Worm (Caenorhabditis elegans): ENCODE measurements around the gene F32D8.2.

The F32D8.2 gene

ce11 chrV:10909071-10909470 is 25.5 kb downstream of the F32D8.2 start, which contains the start of gene zzz-1:
zzz-1 (minus strand) TSS chrV:10909171.
- TF ChIP-seq him-1 (tag; optimal IDR thresholded peaks at IDR 0.05) = no peak
- TF ChIP-seq W03F9.2 (tag; optimal IDR thresholded peaks at IDR 0.05) = no peak
- no peak for TF ChIP-seq dao-5 (tag; optimal IDR thresholded peaks at IDR 0.05)

ce11 chrV:10909959-10910358 is 26.4 kb downstream of the F32D8.2 start:
- TF ChIP-seq him-1 (tag; optimal IDR thresholded peaks at IDR 0.05) (no peak), W03F9.2 (tag; optimal IDR thresholded peaks at IDR 0.05) (no peak)

ce11 chrV:10915922-10916321 is 32.3 kb downstream of the F32D8.2 start:
- TF ChIP-seq W03F9.2 (tag; optimal IDR thresholded peaks at IDR 0.05) = no peak
- TF ChIP-seq him-1 (tag; optimal IDR thresholded peaks at IDR 0.05) = no peak
- TF ChIP-seq dao-5 (tag; optimal IDR thresholded peaks at IDR 0.05) = no peak

- no peak for TF ChIP-seq W03F9.2 (tag; optimal IDR thresholded peaks at IDR 0.05)
- no peak for TF ChIP-seq him-1 (tag; optimal IDR thresholded peaks at IDR 0.05)
- no peak for TF ChIP-seq dao-5 (tag; optimal IDR thresholded peaks at IDR 0.05)
Observed at ce11 chrV:10918373-10918772, 34.8 kb downstream of the F32D8.2 start, which contains the start of gene F58B4.2. F58B4.2 (minus strand) TSS chrV:10918473.

ce11 chrV:10921747-10922146 is 38.2 kb downstream of the F32D8.2 start, which contains the start of gene nas-31:
nas-31 (minus strand) TSS chrV:10921847.
- TF ChIP-seq W03F9.2 (tag; optimal IDR thresholded peaks at IDR 0.05) (no peak), him-1 (tag; optimal IDR thresholded peaks at IDR 0.05) (no peak), dao-5 (tag; optimal IDR thresholded peaks at IDR 0.05) (no peak)

- TF ChIP-seq W03F9.2 (tag; optimal IDR thresholded peaks at IDR 0.05) = no peak
- TF ChIP-seq him-1 (tag; optimal IDR thresholded peaks at IDR 0.05) = no peak
- no peak for TF ChIP-seq dao-5 (tag; optimal IDR thresholded peaks at IDR 0.05)
Observed at ce11 chrV:10923229-10923628, 39.7 kb downstream of the F32D8.2 start, which contains the start of gene F58B4.7. F58B4.7 (minus strand) TSS chrV:10923329.

- TF ChIP-seq him-1 (tag; optimal IDR thresholded peaks at IDR 0.05) (no peak), dao-5 (tag; optimal IDR thresholded peaks at IDR 0.05) (no peak), W03F9.2 (tag; optimal IDR thresholded peaks at IDR 0.05) (no peak)
Observed at ce11 chrV:10924731-10925130, 41.2 kb downstream of the F32D8.2 start, which contains the start of gene F58B4.6. F58B4.6 (plus strand) TSS chrV:10925031.

ce11 chrV:10925658-10926057 is 42.1 kb downstream of the F32D8.2 start:
- TF ChIP-seq him-1 (tag; optimal IDR thresholded peaks at IDR 0.05) (no peak), W03F9.2 (tag; optimal IDR thresholded peaks at IDR 0.05) (no peak), dao-5 (tag; optimal IDR thresholded peaks at IDR 0.05) (no peak)

ce11 chrV:10929511-10929910 is 45.9 kb downstream of the F32D8.2 start, which contains the start of gene F58B4.3:
F58B4.3 (plus strand) TSS chrV:10929811.
- TF ChIP-seq dao-5 (tag; optimal IDR thresholded peaks at IDR 0.05) = no peak
- no peak for TF ChIP-seq him-1 (tag; optimal IDR thresholded peaks at IDR 0.05)
- no peak for TF ChIP-seq W03F9.2 (tag; optimal IDR thresholded peaks at IDR 0.05)

- TF ChIP-seq dao-5 (tag; optimal IDR thresholded peaks at IDR 0.05) (no peak), him-1 (tag; optimal IDR thresholded peaks at IDR 0.05) (no peak), W03F9.2 (tag; optimal IDR thresholded peaks at IDR 0.05) (no peak)
Observed at ce11 chrV:10931189-10931588, 47.6 kb downstream of the F32D8.2 start, which contains the start of gene scvp-1. scvp-1 (minus strand) TSS chrV:10931289.

- TF ChIP-seq W03F9.2 (tag; optimal IDR thresholded peaks at IDR 0.05) (peak; percentile 21), him-1 (tag; optimal IDR thresholded peaks at IDR 0.05) (no peak), dao-5 (tag; optimal IDR thresholded peaks at IDR 0.05) (no peak)
Observed at ce11 chrV:10932411-10932810, 48.8 kb downstream of the F32D8.2 start, which contains the start of gene F58B4.5. F58B4.5 (plus strand) TSS chrV:10932693.

Measured in whole organism, L4/young adult.